Worm (Caenorhabditis elegans) whole organism, late embryonic: ENCODE data around the gene lys-1.
A peak's percentile ranks its signal among the peaks of the same experiment; 100 is the strongest.

ENCODE experiments used
- C08G9.2 ChIP-seq: sonication (generic microtip); optimal IDR thresholded peaks from 2 replicates; lab custom pipeline; 2016; ENCODE audit warnings: mild to moderate bottlenecking, missing genetic modification characterization, moderate library complexity, missing compliant biosample characterization
- C38D4.7 ChIP-seq: fragments of 200-800 bp; sonication (Bioruptor generic); optimal IDR thresholded peaks from 2 replicates; lab custom pipeline; 2018; ENCODE audit warnings: mild to moderate bottlenecking, missing genetic modification characterization, moderate library complexity, missing compliant biosample characterization
- F13H6.1 ChIP-seq: sonication (generic microtip); optimal IDR thresholded peaks from 2 replicates; lab custom pipeline; 2016; ENCODE audit warnings: missing genetic modification characterization, missing compliant biosample characterization
- K02D7.2 ChIP-seq: sonication (generic microtip); optimal IDR thresholded peaks from 2 replicates; lab custom pipeline; 2017; ENCODE audit warnings: mild to moderate bottlenecking, missing genetic modification characterization, missing compliant biosample characterization
- T23F11.4 ChIP-seq: fragments of 200-800 bp; sonication (Bioruptor generic); optimal IDR thresholded peaks from 2 replicates; lab custom pipeline; 2018; ENCODE audit warnings: mild to moderate bottlenecking, missing genetic modification characterization, missing compliant biosample characterization
- ahr-1 ChIP-seq: sonication (generic microtip); optimal IDR thresholded peaks from 2 replicates; lab custom pipeline; 2016; ENCODE audit warnings: missing genetic modification characterization, missing compliant biosample characterization
- ceh-22 ChIP-seq: sonication (generic microtip); optimal IDR thresholded peaks from 2 replicates; lab custom pipeline; 2017; ENCODE audit warnings: missing biosample characterization, missing genetic modification characterization
- dve-1 ChIP-seq: sonication (generic microtip); optimal IDR thresholded peaks from 2 replicates; lab custom pipeline; 2017; ENCODE audit warnings: antibody characterized with exemption, mild to moderate bottlenecking, missing genetic modification characterization, missing compliant biosample characterization
- elt-2 ChIP-seq: sonication (generic microtip); optimal IDR thresholded peaks from 2 replicates; lab custom pipeline; 2016; ENCODE audit warnings: missing genetic modification reagents, missing genetic modification characterization, missing compliant biosample characterization
- eyg-1 ChIP-seq: sonication (generic microtip); optimal IDR thresholded peaks from 2 replicates; lab custom pipeline; 2016; ENCODE audit warnings: missing genotype, missing genetic modification characterization, missing compliant biosample characterization
- fax-1 ChIP-seq: sonication (generic microtip); optimal IDR thresholded peaks from 2 replicates; lab custom pipeline; 2016; ENCODE audit warnings: missing genotype, missing genetic modification characterization, missing compliant biosample characterization
- fkh-10 ChIP-seq: fragments of 150-350 bp; optimal IDR thresholded peaks from 2 replicates; lab custom pipeline; 2014; ENCODE audit warnings: missing biosample characterization, missing genetic modification reagents, missing genetic modification characterization
- fkh-6 ChIP-seq: sonication (generic microtip); optimal IDR thresholded peaks from 2 replicates; lab custom pipeline; 2016; ENCODE audit warnings: missing genetic modification characterization, missing compliant biosample characterization
- hlh-13 ChIP-seq: fragments of 200-800 bp; sonication (Bioruptor generic); optimal IDR thresholded peaks from 2 replicates; lab custom pipeline; 2018; ENCODE audit warnings: mild to moderate bottlenecking, missing genetic modification characterization, missing compliant biosample characterization
- hlh-6 ChIP-seq: sonication (generic microtip); optimal IDR thresholded peaks from 2 replicates; lab custom pipeline; 2016; ENCODE audit warnings: missing genotype, missing genetic modification characterization, missing compliant biosample characterization
- hlh-8 ChIP-seq: sonication (generic microtip); optimal IDR thresholded peaks from 2 replicates; lab custom pipeline; 2016; ENCODE audit warnings: missing genotype, missing genetic modification characterization, missing compliant biosample characterization
- odd-2 ChIP-seq: sonication (generic microtip); optimal IDR thresholded peaks from 2 replicates; lab custom pipeline; 2017; ENCODE audit warnings: antibody characterized with exemption, mild to moderate bottlenecking, missing genetic modification characterization, missing compliant biosample characterization
- pag-3 ChIP-seq: sonication (generic microtip); optimal IDR thresholded peaks from 2 replicates; lab custom pipeline; 2016; ENCODE audit warnings: missing compliant biosample characterization, missing genetic modification characterization, borderline replicate concordance
- pha-2 ChIP-seq: sonication (generic microtip); optimal IDR thresholded peaks from 2 replicates; lab custom pipeline; 2017; ENCODE audit warnings: mild to moderate bottlenecking, missing genetic modification characterization, missing compliant biosample characterization
- pqm-1 ChIP-seq: sonication (generic microtip); optimal IDR thresholded peaks from 2 replicates; lab custom pipeline; 2016; ENCODE audit warnings: missing genetic modification characterization, missing compliant biosample characterization
- pros-1 ChIP-seq: fragments of 150-350 bp; optimal IDR thresholded peaks from 2 replicates; lab custom pipeline; 2014; ENCODE audit warnings: missing biosample characterization, missing genetic modification reagents, missing genetic modification characterization
- sdc-2 ChIP-seq: sonication (generic microtip); optimal IDR thresholded peaks from 2 replicates; lab custom pipeline; 2016; ENCODE audit warnings: missing genotype, missing genetic modification characterization, missing compliant biosample characterization
- syd-9 ChIP-seq: sonication (generic microtip); optimal IDR thresholded peaks from 2 replicates; lab custom pipeline; 2016; ENCODE audit warnings: mild to moderate bottlenecking, missing genetic modification characterization, moderate library complexity, missing compliant biosample characterization
- tbx-2 ChIP-seq: sonication (generic microtip); optimal IDR thresholded peaks from 2 replicates; lab custom pipeline; 2016; ENCODE audit warnings: missing genetic modification characterization, missing compliant biosample characterization
- tbx-7 ChIP-seq: sonication (generic microtip); optimal IDR thresholded peaks from 2 replicates; lab custom pipeline; 2016; ENCODE audit warnings: missing genotype, missing genetic modification characterization, missing compliant biosample characterization
- unc-3 ChIP-seq, 2 experiments: fragments of 200-800 bp in 1 of 2; sonication (Bioruptor generic) in 1 of 2; sonication (generic microtip) in 1 of 2; conservative IDR thresholded peaks in 1 of 2; optimal IDR thresholded peaks in 1 of 2; 2 replicates each; pipeline versions ENCODE4 v1.3.6 to Lab custom; 2016 to 2022; ENCODE audit warnings: missing compliant biosample characterization in 2 of 2, missing genetic modification characterization in 2 of 2, missing genetic modification reagents in 1 of 2
- unc-42 ChIP-seq: sonication (generic microtip); optimal IDR thresholded peaks from 2 replicates; lab custom pipeline; 2016; ENCODE audit warnings: missing genotype, missing genetic modification characterization, missing compliant biosample characterization
- unc-55 ChIP-seq: sonication (generic microtip); optimal IDR thresholded peaks from 2 replicates; lab custom pipeline; 2017; ENCODE audit warnings: missing biosample characterization, missing genetic modification reagents, missing genetic modification characterization
- unc-86 ChIP-seq: sonication (generic microtip); optimal IDR thresholded peaks from 2 replicates; lab custom pipeline; 2016; ENCODE audit warnings: missing genetic modification characterization, missing compliant biosample characterization

Gene lys-1

DNA sequence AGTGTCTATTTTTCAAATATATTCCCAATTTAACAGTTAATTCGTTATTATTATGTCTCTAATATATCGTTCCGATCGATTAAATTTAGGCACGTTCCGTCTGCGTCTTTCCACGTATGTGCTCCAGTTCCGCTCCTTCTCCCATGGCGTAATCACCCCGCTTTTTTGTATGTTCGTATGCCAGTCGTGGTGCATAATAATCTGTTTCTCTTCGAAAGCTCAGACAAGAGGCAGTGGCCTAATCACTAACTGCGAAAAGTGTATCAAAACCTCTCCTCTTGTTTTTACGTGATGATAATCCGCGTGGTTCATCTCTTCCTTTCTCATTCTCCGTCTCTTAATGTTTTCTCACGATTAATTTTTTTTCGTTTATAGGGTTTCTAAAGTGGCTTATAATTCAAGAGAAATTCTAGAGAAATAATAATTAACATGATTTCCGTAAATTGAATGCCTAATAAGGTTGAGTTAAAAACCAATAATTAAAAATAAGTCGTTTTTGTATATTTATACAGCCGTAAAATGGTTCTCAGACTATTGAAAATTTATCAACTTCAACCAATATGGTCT, 29.9 kb upstream of the lys-1 start:
- TF ChIP-seq syd-9 (tag; lab: Kevin White, UChicago) (no peak), hlh-8 (tag; lab: Kevin White, UChicago) (no peak), F13H6.1 (no peak), tbx-7 (tag; lab: Kevin White, UChicago) (no peak), T23F11.4 (no peak), tbx-2 (no peak), elt-2 (no peak), unc-86 (tag; lab: Kevin White, UChicago) (no peak)

DNA sequence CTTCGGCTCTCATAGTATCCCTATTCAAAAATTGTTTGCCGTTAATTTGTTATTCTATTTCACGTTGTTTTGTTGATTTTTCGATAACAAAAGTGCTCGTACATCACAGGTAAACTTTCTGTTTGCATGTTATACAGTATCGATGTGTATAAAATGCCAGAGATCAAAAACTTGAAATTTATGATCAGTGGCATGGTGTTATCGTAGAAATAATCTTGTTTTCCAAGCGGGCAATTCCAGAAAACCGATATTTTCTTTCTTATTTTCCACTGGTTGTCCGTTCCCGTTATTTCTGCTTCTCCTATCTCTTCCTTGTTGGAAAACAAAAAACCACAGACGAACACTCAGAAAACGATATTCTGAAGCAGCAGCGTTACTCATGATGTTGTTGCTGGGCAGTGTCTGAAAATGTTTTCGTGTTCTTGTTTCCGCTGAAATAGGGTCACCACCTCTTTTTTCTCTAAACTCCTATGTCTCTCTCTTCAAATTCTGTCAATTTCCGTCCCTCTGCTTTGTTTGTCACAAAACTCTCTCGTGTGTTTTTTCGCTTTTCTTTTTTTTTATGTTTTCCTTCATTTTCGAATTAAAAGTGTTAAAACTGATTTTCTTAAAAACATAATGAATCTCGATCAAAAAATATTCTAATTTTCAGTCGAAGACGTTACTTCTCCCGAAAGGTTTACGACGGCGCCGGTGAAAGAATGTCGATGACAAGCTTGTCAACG, 29.3 kb upstream of the lys-1 start, which contains the start of gene akt-1:
Gene akt-1, plus strand, starts transcription at position 651 of the 725 bp plus-strand sequence.
- TF ChIP-seq eyg-1 (tag; lab: Kevin White, UChicago) = no peak
- TF ChIP-seq K02D7.2 (tag; lab: Kevin White, UChicago) = no peak
- TF ChIP-seq hlh-13 (GFP tag; lab: Kevin White, UChicago) = no peak
- no peak for TF ChIP-seq pag-3
- no peak for TF ChIP-seq unc-3 (GFP tag; conservative IDR thresholded peaks at IDR 0.05; lab: Robert Waterston, UW)
- no peak for TF ChIP-seq unc-3 (tag; optimal IDR thresholded peaks at IDR 0.05; lab: Kevin White, UChicago)
- no peak for TF ChIP-seq unc-42
- no peak for TF ChIP-seq pros-1 (tag; lab: Kevin White, UChicago)
- TF ChIP-seq ceh-22 = no peak
- TF ChIP-seq sdc-2 (tag; lab: Kevin White, UChicago) = no peak
- no peak for TF ChIP-seq ahr-1 (tag; lab: Kevin White, UChicago)
- no peak for TF ChIP-seq fkh-10 (GFP tag; lab: Kevin White, UChicago)
- TF ChIP-seq C38D4.7 (GFP tag; lab: Kevin White, UChicago) = no peak

DNA sequence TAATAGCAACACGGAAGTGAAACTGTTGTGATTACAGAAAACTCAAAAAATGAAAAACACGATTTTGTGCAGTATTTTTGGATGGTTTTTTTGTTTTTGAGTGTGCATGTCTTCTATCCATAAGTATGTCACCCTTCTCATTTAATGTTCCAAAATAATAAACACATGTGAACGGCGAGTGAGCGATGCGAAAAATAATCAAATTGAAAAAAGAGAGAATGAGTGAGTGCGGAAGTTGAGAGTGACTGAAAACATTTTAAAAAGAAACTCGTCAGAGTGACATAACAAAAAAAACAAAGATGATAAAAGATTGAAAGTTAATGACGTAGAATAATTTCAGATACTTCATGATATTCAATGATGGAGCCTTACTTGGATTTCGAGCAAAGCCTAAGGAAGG, 28.2 kb upstream of the lys-1 start:
- TF ChIP-seq C08G9.2 (no peak), tbx-7 (tag; lab: Kevin White, UChicago) (no peak), unc-86 (tag; lab: Kevin White, UChicago) (no peak), pros-1 (tag; lab: Kevin White, UChicago) (no peak), dve-1 (tag; lab: Kevin White, UChicago) (no peak), ceh-22 (no peak)

ce11 chrV:10252682-10253081, 25.0 kb upstream of the lys-1 start:
- TF ChIP-seq odd-2 (tag; lab: Kevin White, UChicago) (no peak), fkh-6 (tag; lab: Kevin White, UChicago) (no peak), fkh-10 (GFP tag; lab: Kevin White, UChicago) (no peak), pqm-1 (tag; lab: Kevin White, UChicago) (no peak), fax-1 (tag; lab: Kevin White, UChicago) (no peak)
- TF ChIP-seq, all 69 proteins: peak for 0

- TF ChIP-seq odd-2 (tag; lab: Kevin White, UChicago) (no peak), K02D7.2 (tag; lab: Kevin White, UChicago) (no peak), pha-2 (tag; lab: Kevin White, UChicago) (no peak), hlh-6 (tag; lab: Kevin White, UChicago) (no peak)
- TF ChIP-seq, all 69 proteins: peak for 0
Observed at ce11 chrV:10255005-10255472, 22.7 kb upstream of the lys-1 start, which contains the start of gene rop-1. Gene rop-1, minus strand, starts transcription at chrV:10255055.

ce11 chrV:10256050-10256449, 21.7 kb upstream of the lys-1 start, which contains the start of gene nhr-232:
Gene nhr-232, plus strand, starts transcription at chrV:10256170.
- TF ChIP-seq unc-55 (GFP tag; lab: Kevin White, UChicago) (no peak), hlh-6 (tag; lab: Kevin White, UChicago) (no peak), elt-2 (peak; percentile 62)
